Worm (Caenorhabditis elegans): ENCODE measurements around the gene B0393.5.

ce11 chrIII:4785714-4786113 lies 20.1 kb downstream of the B0393.5 start, which contains the start of gene mel-28:
- TF ChIP-seq klf-2 (GFP tag; conservative IDR thresholded peaks at IDR 0.05), result no peak
- no peak for TF ChIP-seq med-1 (GFP tag; optimal IDR thresholded peaks at IDR 0.05; ENCODE audit: insufficient read depth)
- no peak for TF ChIP-seq flt-1 (GFP tag; IDR thresholded peaks at IDR 0.05)
- TF ChIP-seq ref-1 (GFP tag; conservative IDR thresholded peaks at IDR 0.05), result no peak
- no peak for TF ChIP-seq ztf-23 (GFP tag; IDR thresholded peaks at IDR 0.05)
